Fruit fly (Drosophila melanogaster): ENCODE results near the gene CG13813.

CG13813 gene

DNA sequence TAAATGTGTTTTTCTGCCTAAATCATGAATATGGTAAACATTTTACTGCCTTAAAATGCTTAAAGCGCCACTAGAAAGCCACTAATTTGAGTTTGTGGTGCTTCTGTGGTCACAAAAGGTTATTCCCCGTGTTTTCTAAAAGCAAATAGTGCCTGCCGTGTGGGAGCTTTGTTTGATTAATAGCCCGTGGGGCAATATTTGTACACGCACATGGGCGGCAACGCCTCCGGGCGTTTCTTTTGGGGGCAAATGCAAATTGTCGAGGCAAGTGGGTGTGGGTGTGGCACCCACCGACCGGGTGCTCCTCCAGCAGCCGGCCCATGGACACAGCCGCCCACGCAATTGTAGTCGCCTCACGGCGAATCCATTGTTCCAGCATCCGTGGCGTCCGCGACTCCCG is 44.4 kb downstream of the CG13813 start (continued):
- TF ChIP-seq Antp (GFP tag; optimal IDR thresholded peaks at IDR 0.05), result no peak
- TF ChIP-seq corto (GFP tag; optimal IDR thresholded peaks at IDR 0.05), result no peak
- TF ChIP-seq CG3407 (GFP tag; optimal IDR thresholded peaks at IDR 0.05), result peak; percentile 51
- TF ChIP-seq insv (GFP tag; optimal IDR thresholded peaks at IDR 0.05), result no peak
- no peak for TF ChIP-seq Dip2 (GFP tag; IDR thresholded peaks at IDR 0.05)
- TF ChIP-seq lab (GFP tag; optimal IDR thresholded peaks at IDR 0.05), result peak; percentile 49
- no peak for TF ChIP-seq CG11456 (GFP tag; IDR thresholded peaks at IDR 0.05)
- no peak for TF ChIP-seq Elba2 (GFP tag; optimal IDR thresholded peaks at IDR 0.05)
- TF ChIP-seq Nf-YA (GFP tag; IDR thresholded peaks at IDR 0.05), result peak; percentile 52
- TF ChIP-seq pzg (GFP tag; optimal IDR thresholded peaks at IDR 0.05), result no peak
- TF ChIP-seq HLHmδ (GFP tag; optimal IDR thresholded peaks at IDR 0.05), result no peak
- no peak for TF ChIP-seq Dp (GFP tag; optimal IDR thresholded peaks at IDR 0.05)
- 0 out of 2 replicates have a peak, but pooled peaks have one; percentile 51 for TF ChIP-seq sim (GFP tag; IDR thresholded peaks at IDR 0.05)
- TF ChIP-seq chif (GFP tag; optimal IDR thresholded peaks at IDR 0.05), result peak in 1 of 2 experiments; percentile 9
- TF ChIP-seq sens-2 (GFP tag; IDR thresholded peaks at IDR 0.05), result no peak
- no peak for TF ChIP-seq tx (GFP tag; optimal IDR thresholded peaks at IDR 0.05)
- no peak for TF ChIP-seq CG30431 (GFP tag; optimal IDR thresholded peaks at IDR 0.05)
- TF ChIP-seq CTCF (GFP tag; optimal IDR thresholded peaks at IDR 0.05), result no peak
- TF ChIP-seq CG11696 (GFP tag; IDR thresholded peaks at IDR 0.05), result 0 out of 2 replicates have a peak, but pooled peaks have one; percentile 17
- no peak for TF ChIP-seq dmrt99B (tag; optimal IDR thresholded peaks at IDR 0.05)
- peak; percentile 18 for TF ChIP-seq CG6813 (GFP tag; optimal IDR thresholded peaks at IDR 0.05)
- TF ChIP-seq CG12391 (tag; optimal IDR thresholded peaks at IDR 0.05), result no peak
- no peak for TF ChIP-seq CG7556 (GFP tag; optimal IDR thresholded peaks at IDR 0.05)
- TF ChIP-seq NfI (GFP tag; optimal IDR thresholded peaks at IDR 0.05), result no peak
- peak; percentile 25 for TF ChIP-seq fd64A (GFP tag; optimal IDR thresholded peaks at IDR 0.05)
- no peak for TF ChIP-seq CG10959 (GFP tag; IDR thresholded peaks at IDR 0.05)
- TF ChIP-seq BtbVII (GFP tag; optimal IDR thresholded peaks at IDR 0.05), result no peak
- TF ChIP-seq gce (GFP tag; IDR thresholded peaks at IDR 0.05), result 0 out of 3 replicates have a peak, but pooled peaks have one; percentile 47
- no peak; the same call in 1 of the 2 replicates for TF ChIP-seq gt (GFP tag; IDR thresholded peaks at IDR 0.05)
- no peak for TF ChIP-seq az2 (GFP tag; optimal IDR thresholded peaks at IDR 0.05)
- peak; percentile 20 for TF ChIP-seq CG18599 (GFP tag; optimal IDR thresholded peaks at IDR 0.05)
- TF ChIP-seq Ssrp (tag; optimal IDR thresholded peaks at IDR 0.05), result no peak
- TF ChIP-seq Pdp1 (GFP tag; optimal IDR thresholded peaks at IDR 0.05), result no peak
- 0 out of 3 replicates have a peak, but pooled peaks have one; percentile 33 for TF ChIP-seq zfh1 (GFP tag; IDR thresholded peaks at IDR 0.05)
- TF ChIP-seq Hr39 (optimal IDR thresholded peaks at IDR 0.05), result no peak
- no peak for TF ChIP-seq dpn (GFP tag; optimal IDR thresholded peaks at IDR 0.05)
- TF ChIP-seq Hey (tag; optimal IDR thresholded peaks at IDR 0.05), result no peak
- no peak for TF ChIP-seq CG16813 (GFP tag; IDR thresholded peaks at IDR 0.05; ENCODE audit: partially characterized antibody)
- TF ChIP-seq MTF-1 (GFP tag; optimal IDR thresholded peaks at IDR 0.05; ENCODE audit: borderline replicate concordance), result peak; percentile 10
- no peak for TF ChIP-seq E2f2 (GFP tag; IDR thresholded peaks at IDR 0.05)
- no peak for TF ChIP-seq CG11398 (GFP tag; optimal IDR thresholded peaks at IDR 0.05)
- no peak for TF ChIP-seq CG15011 (GFP tag; optimal IDR thresholded peaks at IDR 0.05)
- TF ChIP-seq yki (optimal IDR thresholded peaks at IDR 0.05), result no peak
- TF ChIP-seq Six4 (GFP tag; optimal IDR thresholded peaks at IDR 0.05), result no peak
- TF ChIP-seq CG8478 (optimal IDR thresholded peaks at IDR 0.05), result no peak
- no peak for TF ChIP-seq Med (GFP tag)
- TF ChIP-seq wdn (GFP tag; IDR thresholded peaks at IDR 0.05), result no peak
- TF ChIP-seq D (optimal IDR thresholded peaks at IDR 0.05), result no peak
- peak; percentile 4 for TF ChIP-seq D (GFP tag; optimal IDR thresholded peaks at IDR 0.05)
- no peak for TF ChIP-seq CG8388 (GFP tag; optimal IDR thresholded peaks at IDR 0.05)
- TF ChIP-seq Bgb (GFP tag; IDR thresholded peaks at IDR 0.05; ENCODE audit: partially characterized antibody), result no peak
